Worm (Caenorhabditis elegans) whole organism, mixed stage, embryonic: ENCODE results near the gene ZK899.6.

Source experiments
- elt-1 ChIP-seq: sonication (generic microtip); optimal IDR thresholded peaks from 2 replicates; lab custom pipeline; 2017; ENCODE audit warnings: missing genetic modification characterization, mild to moderate bottlenecking, missing compliant biosample characterization, antibody characterized with exemption, moderate library complexity, borderline replicate concordance; ENCODE audit not compliant: insufficient read depth
- ham-2 ChIP-seq: fragments of 200-800 bp; sonication (Bioruptor generic); optimal IDR thresholded peaks from 2 replicates; lab custom pipeline; 2018; ENCODE audit warnings: mild to moderate bottlenecking, missing genetic modification characterization, missing compliant biosample characterization
- nhr-237 ChIP-seq: fragments of 150-350 bp; optimal IDR thresholded peaks from 2 replicates; lab custom pipeline; 2014; ENCODE audit warnings: missing biosample characterization, missing genetic modification characterization
- pha-4 ChIP-seq: fragments of 150-350 bp; optimal IDR thresholded peaks from 2 replicates; lab custom pipeline; 2018; ENCODE audit warnings: missing biosample characterization, missing genetic modification reagents, missing genetic modification characterization

ce11 chrX:9452483-9453198 is 10.5 kb upstream of the ZK899.6 start, which contains the start of gene ZK899.3:
- TF ChIP-seq nhr-237 (tag; lab: Kevin White, UChicago) (no peak), elt-1 (tag; lab: Kevin White, UChicago) (no peak), ham-2 (GFP tag; lab: Kevin White, UChicago) (no peak), pha-4 (tag; lab: Kevin White, UChicago) (no peak)
